Fruit fly (Drosophila melanogaster) whole organism, embryonic: ENCODE results near the gene Uba2.

Experiments used
- Abd-B ChIP-seq: fragments of 200-800 bp; sonication (Bioruptor generic); optimal IDR thresholded peaks from 2 replicates; lab custom pipeline; 2018; ENCODE audit warnings: missing biosample characterization, mild to moderate bottlenecking, missing genetic modification characterization, moderate library complexity
- Bgb ChIP-seq: fragments of 200-800 bp; sonication (Bioruptor generic); IDR thresholded peaks from 2 replicates; pipeline ENCODE4 v1.3.6; 2022; ENCODE audit warnings: missing biosample characterization, missing genetic modification characterization; ENCODE audit not compliant: partially characterized antibody
- Blimp-1 ChIP-seq: fragments of 200-800 bp; sonication (Bioruptor generic); optimal IDR thresholded peaks from 3 replicates; lab custom pipeline; 2018; ENCODE audit warnings: missing biosample characterization, missing genetic modification characterization, mild to moderate bottlenecking, moderate library complexity, missing genetic modification reagents
- CG10366 ChIP-seq: fragments of 200-800 bp; sonication (Bioruptor generic); IDR thresholded peaks from 2 replicates; pipeline ENCODE4 v1.3.6; 2022; ENCODE audit warnings: missing biosample characterization, missing genetic modification characterization
- CG11085 ChIP-seq: fragments of 200-800 bp; sonication (Bioruptor generic); IDR thresholded peaks from 2 replicates; pipeline ENCODE4 v1.3.6; 2022; ENCODE audit warnings: missing biosample characterization, missing genetic modification characterization
- CG11247 ChIP-seq: fragments of 200-800 bp; sonication (Bioruptor generic); IDR thresholded peaks from 2 replicates; pipeline ENCODE4 v1.3.6; 2022; ENCODE audit warnings: missing biosample characterization, missing genetic modification characterization
- CG12942 ChIP-seq: fragments of 200-800 bp; sonication (Bioruptor generic); optimal IDR thresholded peaks from 3 replicates; lab custom pipeline; 2016; ENCODE audit warnings: missing biosample characterization, missing genetic modification characterization
- CG13624 ChIP-seq: fragments of 200-800 bp; sonication (Bioruptor generic); optimal IDR thresholded peaks from 2 replicates; lab custom pipeline; 2016; ENCODE audit warnings: missing biosample characterization, missing genetic modification characterization
- CG1603 ChIP-seq: fragments of 200-800 bp; sonication (Bioruptor generic); optimal IDR thresholded peaks from 2 replicates; lab custom pipeline; 2019; ENCODE audit warnings: missing biosample characterization, mild to moderate bottlenecking, missing genetic modification characterization, moderate library complexity
- CG17328 ChIP-seq: fragments of 200-800 bp; sonication (Bioruptor generic); IDR thresholded peaks from 2 replicates; pipeline ENCODE4 v1.3.6; 2022; ENCODE audit warnings: missing biosample characterization, missing genetic modification characterization
- CG17912 ChIP-seq: fragments of 200-800 bp; sonication (Bioruptor generic); optimal IDR thresholded peaks from 2 replicates; lab custom pipeline; 2018; ENCODE audit warnings: missing biosample characterization, mild to moderate bottlenecking, missing genetic modification characterization
- CG2678 ChIP-seq: fragments of 200-800 bp; sonication (Bioruptor generic); optimal IDR thresholded peaks from 3 replicates; lab custom pipeline; 2019; ENCODE audit warnings: missing biosample characterization, mild to moderate bottlenecking, missing genetic modification characterization, moderate library complexity
- CG30020 ChIP-seq: fragments of 200-800 bp; optimal IDR thresholded peaks from 2 replicates; lab custom pipeline; 2019; ENCODE audit warnings: missing biosample characterization, mild to moderate bottlenecking, missing genetic modification characterization, moderate library complexity
- CG42726 ChIP-seq: fragments of 200-800 bp; sonication (Bioruptor generic); IDR thresholded peaks from 2 replicates; pipeline ENCODE4 v1.3.6; 2022; ENCODE audit warnings: missing biosample characterization, missing genetic modification characterization; ENCODE audit not compliant: partially characterized antibody
- CG43689 ChIP-seq: fragments of 200-800 bp; sonication (Bioruptor generic); IDR thresholded peaks from 2 replicates; pipeline ENCODE4 v1.3.6; 2022; ENCODE audit warnings: missing biosample characterization, missing genetic modification characterization
- CG5180 ChIP-seq: fragments of 200-800 bp; sonication (Bioruptor generic); optimal IDR thresholded peaks from 3 replicates; lab custom pipeline; 2017; ENCODE audit warnings: missing biosample characterization, missing genetic modification characterization, mild to moderate bottlenecking, moderate library complexity, missing genetic modification reagents
- CG7372 ChIP-seq: fragments of 200-800 bp; sonication (Bioruptor generic); IDR thresholded peaks from 2 replicates; pipeline ENCODE4 v1.3.6; 2022; ENCODE audit warnings: missing biosample characterization, missing genetic modification characterization
- CG9932 ChIP-seq: fragments of 200-800 bp; sonication (Bioruptor generic); IDR thresholded peaks from 2 replicates; pipeline ENCODE4 v1.3.6; 2022; ENCODE audit warnings: missing biosample characterization, missing genetic modification characterization
- CTCF ChIP-seq: fragments of 200-800 bp; sonication (Bioruptor generic); optimal IDR thresholded peaks from 2 replicates; lab custom pipeline; 2017; ENCODE audit warnings: missing biosample characterization, mild to moderate bottlenecking, missing genetic modification characterization, moderate library complexity
- Deaf1 ChIP-seq: fragments of 200-800 bp; optimal IDR thresholded peaks from 3 replicates; lab custom pipeline; 2019; ENCODE audit warnings: missing biosample characterization, mild to moderate bottlenecking, missing genetic modification characterization, moderate library complexity
- Doc3 ChIP-seq: fragments of 200-800 bp; sonication (Bioruptor generic); IDR thresholded peaks from 3 replicates; pipeline ENCODE4 v1.3.6; 2022; ENCODE audit warnings: missing biosample characterization, missing genetic modification characterization; ENCODE audit not compliant: partially characterized antibody
- Ets65A ChIP-seq: fragments of 200-800 bp; sonication (Bioruptor generic); peaks from one replicate; lab custom pipeline; 2016; ENCODE audit warnings: missing biosample characterization, missing genetic modification characterization
- Fer3 ChIP-seq: fragments of 200-800 bp; sonication (Bioruptor generic); optimal IDR thresholded peaks from 2 replicates; lab custom pipeline; 2018; ENCODE audit warnings: missing biosample characterization, mild to moderate bottlenecking, missing genetic modification characterization, moderate library complexity
- H2.0 ChIP-seq: fragments of 200-800 bp; sonication (Bioruptor generic); IDR thresholded peaks from 2 replicates; pipeline ENCODE4 v1.3.6; 2022; ENCODE audit warnings: missing biosample characterization, missing genetic modification characterization
- Hr3 ChIP-seq: fragments of 200-800 bp; sonication (Bioruptor generic); optimal IDR thresholded peaks from 3 replicates; lab custom pipeline; 2016; ENCODE audit warnings: missing biosample characterization, missing genetic modification characterization
- Hr39 ChIP-seq: fragments of >200 bp; optimal IDR thresholded peaks from 2 replicates; lab custom pipeline; 2017
- Jarid2 ChIP-seq: fragments of 200-800 bp; sonication (Bioruptor generic); optimal IDR thresholded peaks from 3 replicates; lab custom pipeline; 2017; ENCODE audit warnings: mild to moderate bottlenecking, missing biosample characterization, missing genetic modification reagents, missing genetic modification characterization
- MTF-1 ChIP-seq: fragments of 200-800 bp; sonication (Bioruptor generic); optimal IDR thresholded peaks from 2 replicates; lab custom pipeline; 2018; ENCODE audit warnings: missing biosample characterization, mild to moderate bottlenecking, missing genetic modification characterization, borderline replicate concordance
- Nf-YB ChIP-seq: fragments of 200-800 bp; sonication (Bioruptor generic); optimal IDR thresholded peaks from 3 replicates; lab custom pipeline; 2019; ENCODE audit warnings: missing biosample characterization, mild to moderate bottlenecking, missing genetic modification characterization, moderate library complexity
- Sox102F ChIP-seq: fragments of 200-800 bp; sonication (Bioruptor generic); optimal IDR thresholded peaks from 2 replicates; lab custom pipeline; 2018; ENCODE audit warnings: missing biosample characterization, mild to moderate bottlenecking, missing genetic modification characterization, moderate library complexity
- Vsx1 ChIP-seq: fragments of 200-800 bp; sonication (Bioruptor generic); optimal IDR thresholded peaks from 2 replicates; lab custom pipeline; 2017; ENCODE audit warnings: missing biosample characterization, mild to moderate bottlenecking, missing genetic modification characterization, missing genetic modification reagents
- Xbp1 ChIP-seq: fragments of 200-800 bp; sonication (Bioruptor generic); optimal IDR thresholded peaks from 3 replicates; lab custom pipeline; 2016; ENCODE audit warnings: missing biosample characterization, mild to moderate bottlenecking, missing genetic modification characterization
- abd-A ChIP-seq: fragments of 200-800 bp; sonication (Bioruptor generic); optimal IDR thresholded peaks from 3 replicates; lab custom pipeline; 2019; ENCODE audit warnings: missing biosample characterization, mild to moderate bottlenecking, missing genetic modification characterization, moderate library complexity
- bbx ChIP-seq: fragments of 200-800 bp; sonication (Bioruptor generic); IDR thresholded peaks from 2 replicates; pipeline ENCODE4 v1.3.6; 2022; ENCODE audit warnings: missing biosample characterization, missing genetic modification characterization; ENCODE audit not compliant: partially characterized antibody
- bcd ChIP-seq: fragments of 200-800 bp; sonication (Bioruptor generic); optimal IDR thresholded peaks from 2 replicates; lab custom pipeline; 2017; ENCODE audit warnings: missing biosample characterization, mild to moderate bottlenecking, missing genetic modification characterization
- chif ChIP-seq, 2 experiments: fragments of 200-800 bp; sonication (Bioruptor generic); optimal IDR thresholded peaks; 3 replicates each; lab custom pipeline; 2016; ENCODE audit warnings: missing biosample characterization in 2 of 2, missing genetic modification characterization in 2 of 2
- ci ChIP-seq: fragments of 200-800 bp; sonication (Bioruptor generic); IDR thresholded peaks from 3 replicates; pipeline ENCODE4 v1.3.6; 2022; ENCODE audit warnings: missing biosample characterization, missing genetic modification characterization
- corto ChIP-seq: fragments of 200-800 bp; sonication (Bioruptor generic); optimal IDR thresholded peaks from 2 replicates; lab custom pipeline; 2016; ENCODE audit warnings: missing biosample characterization, mild to moderate bottlenecking, missing genetic modification characterization, moderate library complexity
- crp ChIP-seq, 2 experiments: fragments of 200-800 bp; sonication (Bioruptor generic); optimal IDR thresholded peaks; 2 replicates in 1 of 2; 3 replicates in 1 of 2; lab custom pipeline; 2017; ENCODE audit warnings: missing biosample characterization in 2 of 2, missing genetic modification characterization in 2 of 2, mild to moderate bottlenecking in 1 of 2, moderate library complexity in 1 of 2
- jigr1 ChIP-seq: fragments of 200-800 bp; sonication (Bioruptor generic); IDR thresholded peaks from 3 replicates; pipeline ENCODE4 v1.3.6; 2022; ENCODE audit warnings: missing biosample characterization, missing genetic modification characterization
- kni ChIP-seq: fragments of 200-800 bp; sonication (Bioruptor generic); optimal IDR thresholded peaks from 3 replicates; lab custom pipeline; 2017; ENCODE audit warnings: mild to moderate bottlenecking, missing biosample characterization, missing genetic modification reagents, missing genetic modification characterization
- mam ChIP-seq: fragments of 200-800 bp; sonication (Bioruptor generic); optimal IDR thresholded peaks from 3 replicates; lab custom pipeline; 2016; ENCODE audit warnings: missing biosample characterization, missing genetic modification characterization
- run ChIP-seq: fragments of 200-800 bp; sonication (Bioruptor generic); optimal IDR thresholded peaks from 3 replicates; lab custom pipeline; 2018; ENCODE audit warnings: missing biosample characterization, mild to moderate bottlenecking, missing genetic modification characterization
- sens ChIP-seq: fragments of 200-800 bp; sonication (Bioruptor generic); peaks from one replicate; lab custom pipeline; 2016; ENCODE audit warnings: missing biosample characterization, missing genetic modification characterization
- sens-2 ChIP-seq: fragments of 200-800 bp; sonication (Bioruptor generic); IDR thresholded peaks from 2 replicates; pipeline ENCODE4 v1.3.6; 2022; ENCODE audit warnings: missing biosample characterization, missing genetic modification characterization
- stc ChIP-seq: fragments of 200-800 bp; sonication (Bioruptor generic); IDR thresholded peaks from 2 replicates; pipeline ENCODE4 v1.3.6; 2022; ENCODE audit warnings: missing biosample characterization, missing genetic modification characterization
- vfl ChIP-seq: fragments of 200-800 bp; sonication (Bioruptor generic); optimal IDR thresholded peaks from 2 replicates; lab custom pipeline; 2016; ENCODE audit warnings: missing biosample characterization, missing genetic modification characterization
- vnd ChIP-seq: fragments of 200-800 bp; sonication (Bioruptor generic); IDR thresholded peaks from 3 replicates; pipeline ENCODE4 v1.3.6; 2022; ENCODE audit warnings: missing biosample characterization, missing genetic modification characterization; ENCODE audit not compliant: partially characterized antibody
- yki ChIP-seq: fragments of >200 bp; optimal IDR thresholded peaks from 3 replicates; lab custom pipeline; 2018

Gene Uba2

dm6 chr3L:8150812-8151211 lies 23.2 kb upstream of the Uba2 start:
- TF ChIP-seq Sox102F (GFP tag; lab: Kevin White, UChicago) (peak; percentile 3), Nf-YB (GFP tag; lab: Kevin White, UChicago) (no peak), MTF-1 (GFP tag; lab: Kevin White, UChicago) (no peak), crp (GFP tag; optimal IDR thresholded peaks at IDR 0.05; lab: Kevin White, UChicago) (no peak), vfl (no peak), CG10366 (no peak), Jarid2 (GFP tag; lab: Kevin White, UChicago) (no peak), Ets65A (peak; percentile 26), Bgb (GFP tag; lab: Robert Waterston, UW) (no peak), CG17912 (GFP tag; lab: Kevin White, UChicago) (no peak)
- TF ChIP-seq, all 482 proteins: peak for 2

DNA sequence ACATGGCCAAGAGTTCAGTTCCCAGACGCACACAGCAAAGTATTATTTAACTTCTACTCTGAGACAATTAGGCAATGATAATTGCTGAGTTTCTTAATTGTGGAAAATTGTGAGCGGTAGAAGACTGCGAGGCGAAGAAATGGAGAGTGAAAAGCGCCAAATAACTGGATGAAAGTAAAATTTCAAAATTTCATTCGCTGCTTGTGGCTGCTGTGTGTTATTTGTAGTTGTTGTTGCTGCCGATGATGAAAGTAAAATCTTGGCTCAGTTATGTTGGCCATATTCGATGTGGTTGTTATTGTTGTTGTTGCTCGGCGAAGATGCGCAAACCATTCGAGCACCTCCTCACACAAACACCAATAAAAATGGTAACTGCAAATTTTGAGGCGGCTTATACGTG lies 22.7 kb upstream of the Uba2 start:
- TF ChIP-seq Blimp-1 (GFP tag; lab: Kevin White, UChicago) (peak; percentile 51), ci (no peak)

dm6 chr3L:8137448-8137906 lies 9.9 kb upstream of the Uba2 start, which contains the start of the genes Setx and mus301:
TSS of gene Setx (minus strand) at chr3L:8137498.
TSS of gene mus301 (plus strand) at chr3L:8137808.
- TF ChIP-seq CTCF (GFP tag; lab: Kevin White, UChicago) (peak; percentile 58), Fer3 (peak; percentile 70), Hr39 (lab: Kevin White, UChicago) (no peak), stc (GFP tag; lab: Robert Waterston, UW) (no peak), H2.0 (GFP tag; lab: Robert Waterston, UW) (peak; percentile 62), abd-A (tag; lab: Kevin White, UChicago) (no peak), CG7372 (GFP tag; lab: Robert Waterston, UW) (peak; percentile 80), CG42726 (GFP tag; lab: Robert Waterston, UW) (no peak), bbx (GFP tag; lab: Robert Waterston, UW) (no peak), CG11247 (GFP tag; lab: Robert Waterston, UW) (peak; percentile 67), kni (GFP tag; lab: Kevin White, UChicago) (no peak), CG9932 (GFP tag; lab: Robert Waterston, UW) (peak; percentile 94), CG13624 (GFP tag; lab: Kevin White, UChicago) (peak; percentile 91), Abd-B (GFP tag; lab: Kevin White, UChicago) (peak; percentile 89), CG43689 (GFP tag; lab: Robert Waterston, UW) (no peak), run (tag; lab: Kevin White, UChicago) (no peak), CG30020 (tag; lab: Kevin White, UChicago) (no peak), sens-2 (GFP tag; lab: Robert Waterston, UW) (no peak; the same call in 1 of the 2 replicates), Deaf1 (no peak), CG12942 (peak; percentile 88), CG11085 (GFP tag; lab: Robert Waterston, UW) (peak; percentile 83), crp (GFP tag; optimal IDR thresholded peaks at IDR 0.05; lab: Kevin White, UChicago) (peak in 1 of 2 experiments; percentile 52), yki (no peak), corto (GFP tag; lab: Kevin White, UChicago) (peak; percentile 11), CG17328 (GFP tag; lab: Robert Waterston, UW) (peak; percentile 63), Vsx1 (GFP tag; lab: Kevin White, UChicago) (no peak), Xbp1 (GFP tag; lab: Kevin White, UChicago) (peak; percentile 90), mam (peak; percentile 87), CG1603 (tag; lab: Kevin White, UChicago) (peak; percentile 63), sens (GFP tag; lab: Kevin White, UChicago) (peak; percentile 96), chif (GFP tag; optimal IDR thresholded peaks at IDR 0.05; lab: Kevin White, UChicago) (peak; percentile 61 to 86), CG5180 (GFP tag; lab: Kevin White, UChicago) (no peak), vnd (GFP tag; lab: Robert Waterston, UW) (no peak), Doc3 (GFP tag; lab: Robert Waterston, UW) (no peak), Hr3 (GFP tag; lab: Kevin White, UChicago) (peak; percentile 85), bcd (GFP tag; lab: Kevin White, UChicago) (peak; percentile 81), jigr1 (GFP tag; lab: Robert Waterston, UW) (no peak), CG2678 (tag; lab: Kevin White, UChicago) (no peak)
